Fruit fly (Drosophila melanogaster) whole organism, embryonic: ENCODE data around the gene CG34342.

Source experiments
- CG11560 ChIP-seq: fragments of 200-800 bp; sonication (Bioruptor generic); IDR thresholded peaks from 3 replicates; pipeline ENCODE4 v1.3.6; 2022; ENCODE audit warnings: missing biosample characterization, missing genetic modification characterization
- CG14710 ChIP-seq: fragments of 200-800 bp; sonication (Bioruptor generic); optimal IDR thresholded peaks from 3 replicates; lab custom pipeline; 2019; ENCODE audit warnings: missing biosample characterization, mild to moderate bottlenecking, missing genetic modification characterization, moderate library complexity
- CG1603 ChIP-seq: fragments of 200-800 bp; sonication (Bioruptor generic); optimal IDR thresholded peaks from 2 replicates; lab custom pipeline; 2019; ENCODE audit warnings: missing biosample characterization, mild to moderate bottlenecking, missing genetic modification characterization, moderate library complexity
- dm ChIP-seq: fragments of 200-800 bp; sonication (Bioruptor generic); optimal IDR thresholded peaks from 3 replicates; lab custom pipeline; 2016; ENCODE audit warnings: missing biosample characterization, missing genetic modification characterization
- exex ChIP-seq: fragments of 200-800 bp; sonication (Bioruptor generic); optimal IDR thresholded peaks from 4 replicates; lab custom pipeline; 2018; ENCODE audit warnings: missing biosample characterization, mild to moderate bottlenecking, missing genetic modification characterization, moderate library complexity
- grn ChIP-seq: fragments of 200-800 bp; sonication (Bioruptor generic); optimal IDR thresholded peaks from 3 replicates; lab custom pipeline; 2017; ENCODE audit warnings: missing biosample characterization, missing genetic modification characterization
- jigr1 ChIP-seq: fragments of 200-800 bp; sonication (Bioruptor generic); IDR thresholded peaks from 3 replicates; pipeline ENCODE4 v1.3.6; 2022; ENCODE audit warnings: missing biosample characterization, missing genetic modification characterization
- pfk ChIP-seq: fragments of 200-800 bp; sonication (Bioruptor generic); optimal IDR thresholded peaks from 2 replicates; lab custom pipeline; 2018; ENCODE audit warnings: missing biosample characterization, mild to moderate bottlenecking, missing genetic modification characterization, moderate library complexity
- stwl ChIP-seq: fragments of 200-800 bp; sonication (Bioruptor generic); optimal IDR thresholded peaks from 3 replicates; lab custom pipeline; 2018; ENCODE audit warnings: missing biosample characterization, mild to moderate bottlenecking, missing genetic modification characterization, moderate library complexity
- tgo ChIP-seq: fragments of 200-800 bp; sonication (Bioruptor generic); IDR thresholded peaks from 3 replicates; pipeline ENCODE4 v1.3.6; 2022; ENCODE audit warnings: missing biosample characterization, missing genetic modification characterization
- tll ChIP-seq, 2 experiments: fragments of 200-800 bp in 1 of 2; fragments of >200 bp in 1 of 2; sonication (Bioruptor generic) in 1 of 2; optimal IDR thresholded peaks; 2 replicates each; lab custom pipeline; 2017 to 2019; ENCODE audit warnings: missing biosample characterization in 2 of 2, missing genetic modification characterization in 2 of 2, mild to moderate bottlenecking in 1 of 2, moderate library complexity in 1 of 2

Gene CG34342

DNA sequence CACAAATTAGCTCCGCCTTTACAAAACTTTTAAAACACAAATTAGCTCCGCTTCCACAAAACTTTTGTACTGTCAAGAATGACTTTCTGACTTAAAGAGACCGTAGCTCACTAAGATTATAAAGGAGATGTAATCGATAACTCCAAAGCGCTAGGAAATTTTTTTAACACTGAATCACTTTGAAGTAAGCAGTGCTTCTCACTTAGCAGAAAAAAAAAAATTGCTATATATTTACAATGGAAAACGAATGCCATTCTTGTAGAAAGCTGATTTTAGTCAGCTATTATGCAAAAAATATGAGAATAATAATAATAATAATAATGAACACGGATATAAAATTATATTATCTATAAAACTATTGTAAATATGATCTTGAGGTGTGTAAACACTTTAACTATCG lies 11.8 kb downstream of the CG34342 start, which contains the start of gene blanks:
Gene blanks, minus strand, starts transcription at position 101 of the 400 bp plus-strand sequence.
- TF ChIP-seq CG14710 (tag; lab: Kevin White, UChicago) (peak; percentile 83), pfk (no peak), CG11560 (no peak), tll (GFP tag; optimal IDR thresholded peaks at IDR 0.05; lab: Kevin White, UChicago) (peak in 1 of 2 experiments; percentile 44), stwl (tag; lab: Kevin White, UChicago) (peak; percentile 46)

DNA sequence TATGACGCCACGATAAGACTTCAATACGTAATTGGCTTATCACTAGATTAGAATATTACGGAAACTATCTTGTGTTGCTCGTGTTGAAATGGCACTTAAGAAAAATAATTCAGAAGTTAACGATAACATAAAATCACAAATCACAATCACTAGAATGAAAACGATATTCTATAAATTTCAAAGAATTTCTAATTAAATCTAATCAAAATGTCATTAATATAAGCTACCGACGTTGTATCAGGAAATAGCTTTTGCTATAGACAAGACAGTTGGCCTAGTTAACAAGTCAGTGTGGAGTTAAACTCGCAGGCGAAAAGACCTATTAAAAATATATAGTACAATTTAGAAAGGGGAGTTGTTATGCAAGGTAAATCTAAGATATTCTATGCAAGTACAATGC lies 31.2 kb downstream of the CG34342 start, which contains the start of gene CG4835:
Gene CG4835, plus strand, starts transcription at position 301 of the 400 bp plus-strand sequence.
- TF ChIP-seq tgo (GFP tag; lab: Robert Waterston, UW) = no peak
- TF ChIP-seq grn = no peak
- peak; percentile 79 for TF ChIP-seq exex (tag; lab: Kevin White, UChicago)
- no peak for TF ChIP-seq jigr1 (GFP tag; lab: Robert Waterston, UW)
- TF ChIP-seq dm (GFP tag; lab: Kevin White, UChicago) = no peak
- TF ChIP-seq CG1603 = no peak
